Fruit fly (Drosophila melanogaster): ENCODE data around the gene CG14565.

Gene CG14565

DNA sequence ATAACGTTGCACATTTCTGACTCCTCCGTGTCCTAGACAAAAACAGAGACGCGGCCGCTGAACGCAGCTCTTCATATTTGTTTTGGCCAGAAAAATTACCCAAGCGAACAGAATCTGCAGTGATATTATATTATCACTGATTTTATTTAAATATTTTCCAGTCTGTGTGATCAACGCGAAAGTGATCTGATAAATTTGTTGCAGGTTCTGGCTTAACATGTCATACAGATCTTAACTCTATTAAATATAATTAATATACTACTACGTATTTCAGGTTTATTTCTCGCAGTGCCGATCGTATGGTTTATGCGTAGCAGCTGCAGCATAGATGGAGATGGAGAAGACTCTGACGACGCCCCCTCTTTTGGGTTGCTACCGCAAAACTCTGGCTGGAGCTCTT is 23.2 kb downstream of the CG14565 start:
- TF ChIP-seq fd96Ca (GFP tag; IDR thresholded peaks at IDR 0.05) (no peak), CG8301 (tag; optimal IDR thresholded peaks at IDR 0.05) (peak; percentile 27), CG34367 (tag; optimal IDR thresholded peaks at IDR 0.05) (peak; percentile 74), CG10348 (GFP tag; IDR thresholded peaks at IDR 0.05) (no peak), Pif1A (GFP tag; optimal IDR thresholded peaks at IDR 0.05) (peak; percentile 60), CG4496 (GFP tag; IDR thresholded peaks at IDR 0.05) (no peak), CG15710 (tag; optimal IDR thresholded peaks at IDR 0.05) (peak; percentile 63), CG17806 (tag; optimal IDR thresholded peaks at IDR 0.05) (peak; percentile 79), gl (tag; optimal IDR thresholded peaks at IDR 0.05) (peak; percentile 36), Snoo (tag; optimal IDR thresholded peaks at IDR 0.05) (no peak), CG8159 (tag; optimal IDR thresholded peaks at IDR 0.05) (peak; percentile 79), Pif1B (GFP tag; optimal IDR thresholded peaks at IDR 0.05) (peak; percentile 65), CG14655 (GFP tag; optimal IDR thresholded peaks at IDR 0.05) (peak; percentile 72), CG9948 (tag; optimal IDR thresholded peaks at IDR 0.05) (peak; percentile 73), D1 (tag; optimal IDR thresholded peaks at IDR 0.05) (peak; percentile 12), CG12605 (GFP tag; IDR thresholded peaks at IDR 0.05) (no peak), EcR (GFP tag; optimal IDR thresholded peaks at IDR 0.05) (no peak)

DNA sequence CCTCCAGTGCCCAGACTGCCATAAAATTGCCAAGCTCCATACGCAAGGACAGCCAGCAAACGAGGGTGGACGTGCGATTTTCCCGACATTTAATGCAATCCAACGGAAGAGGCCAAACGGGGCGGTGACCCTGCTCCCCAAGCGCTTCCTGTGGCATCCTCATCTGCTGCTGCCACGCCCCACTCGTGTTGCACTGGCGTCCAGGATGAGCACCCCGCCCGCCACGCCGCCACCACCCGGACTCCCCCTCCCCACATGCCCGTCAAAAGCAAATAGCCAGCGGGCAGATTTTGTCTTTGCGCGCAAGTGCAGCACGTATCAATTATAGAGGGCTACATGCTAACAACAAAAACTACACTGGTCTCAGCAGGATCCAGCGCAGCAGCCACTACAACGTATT is 25.8 kb downstream of the CG14565 start:
- TF ChIP-seq Ets98B (GFP tag; IDR thresholded peaks at IDR 0.05), result no peak

DNA sequence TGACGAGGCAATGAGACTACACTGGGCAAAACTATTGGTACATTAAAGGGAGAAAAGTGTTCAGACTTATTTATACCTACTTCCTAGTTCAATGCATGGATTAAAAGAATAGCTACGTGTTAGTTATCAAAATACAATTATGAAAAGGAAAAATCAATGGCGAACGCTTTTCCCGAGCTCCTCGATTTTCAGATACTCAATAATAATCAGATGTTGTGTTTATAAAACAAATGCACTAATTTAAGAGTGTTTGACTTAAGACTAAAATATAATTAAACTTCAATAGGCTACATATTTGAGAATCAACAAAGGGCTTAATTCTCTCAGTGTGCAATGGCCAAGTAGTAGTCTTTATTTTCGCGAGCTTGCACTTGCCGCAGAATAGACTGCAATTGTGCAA is 28.1 kb downstream of the CG14565 start:
- TF ChIP-seq CG8159 (tag; optimal IDR thresholded peaks at IDR 0.05), result peak; percentile 43
- no peak for TF ChIP-seq D1 (tag; optimal IDR thresholded peaks at IDR 0.05)
- TF ChIP-seq CG32121 (GFP tag; IDR thresholded peaks at IDR 0.05), result no peak
- no peak for TF ChIP-seq Ets98B (GFP tag; IDR thresholded peaks at IDR 0.05)
- TF ChIP-seq CG17806 (tag; optimal IDR thresholded peaks at IDR 0.05), result peak; percentile 46
- TF ChIP-seq CG9948 (tag; optimal IDR thresholded peaks at IDR 0.05), result peak; percentile 45
- TF ChIP-seq CG34367 (tag; optimal IDR thresholded peaks at IDR 0.05), result peak; percentile 16
- no peak for TF ChIP-seq CG13204 (GFP tag; optimal IDR thresholded peaks at IDR 0.05)
- TF ChIP-seq gl (tag; optimal IDR thresholded peaks at IDR 0.05), result no peak
- peak; percentile 35 for TF ChIP-seq Pif1A (GFP tag; optimal IDR thresholded peaks at IDR 0.05)
- TF ChIP-seq CG15710 (tag; optimal IDR thresholded peaks at IDR 0.05), result peak; percentile 36
- no peak for TF ChIP-seq Pif1B (GFP tag; optimal IDR thresholded peaks at IDR 0.05)
- peak; percentile 56 for TF ChIP-seq CG8301 (tag; optimal IDR thresholded peaks at IDR 0.05)
- no peak for TF ChIP-seq CG4496 (GFP tag; IDR thresholded peaks at IDR 0.05)
- no peak for TF ChIP-seq rn (GFP tag; IDR thresholded peaks at IDR 0.05)
- no peak for TF ChIP-seq fd96Ca (GFP tag; IDR thresholded peaks at IDR 0.05)
- TF ChIP-seq CG10348 (GFP tag; IDR thresholded peaks at IDR 0.05), result no peak
- no peak for TF ChIP-seq Snoo (tag; optimal IDR thresholded peaks at IDR 0.05)
- no peak for TF ChIP-seq CG12605 (GFP tag; IDR thresholded peaks at IDR 0.05)
- peak; percentile 70 for TF ChIP-seq CG14655 (GFP tag; optimal IDR thresholded peaks at IDR 0.05)
- TF ChIP-seq EcR (GFP tag; optimal IDR thresholded peaks at IDR 0.05), result no peak

DNA sequence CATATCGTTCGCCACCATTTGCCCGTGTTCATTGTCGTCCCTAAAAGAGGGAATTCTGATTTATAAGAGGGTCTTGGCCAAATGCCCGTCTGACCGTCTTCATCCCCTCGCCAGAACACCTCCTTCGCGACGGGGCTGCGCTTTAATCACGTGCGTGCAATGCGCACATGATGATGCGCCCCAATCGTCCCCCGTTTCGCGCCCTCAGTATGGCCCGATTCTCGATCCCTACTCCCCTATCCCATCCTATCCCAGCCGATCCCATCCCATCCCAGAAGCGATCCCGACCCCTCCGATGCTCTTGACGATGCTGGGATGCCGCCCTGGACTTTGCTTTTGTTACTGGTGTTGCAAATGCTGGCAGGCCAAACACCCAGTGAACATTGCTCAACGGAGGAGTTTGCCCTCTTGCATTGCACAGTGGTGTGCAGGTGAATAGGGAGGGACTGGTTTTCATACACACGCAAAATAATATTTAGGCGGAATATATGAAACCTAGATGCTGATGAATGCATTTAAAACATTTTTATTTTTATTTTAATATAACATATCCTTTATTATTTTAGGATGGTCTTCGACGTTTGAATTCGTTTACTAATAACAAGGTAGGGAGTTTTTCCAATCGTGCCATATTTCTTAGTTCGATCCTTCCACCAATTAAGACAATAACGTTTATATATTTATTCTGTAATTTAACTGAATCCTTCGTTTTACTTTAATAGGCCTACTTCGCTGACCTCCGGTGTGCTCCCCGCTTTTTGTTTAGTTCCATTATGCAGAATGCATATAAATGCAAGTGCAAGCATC is 34.1 kb downstream of the CG14565 start:
- TF ChIP-seq D1 (tag; optimal IDR thresholded peaks at IDR 0.05) (peak; percentile 89), EcR (GFP tag; optimal IDR thresholded peaks at IDR 0.05) (peak; percentile 74), Pif1A (GFP tag; optimal IDR thresholded peaks at IDR 0.05) (peak; percentile 28), CG10348 (GFP tag; IDR thresholded peaks at IDR 0.05) (no peak), Pif1B (GFP tag; optimal IDR thresholded peaks at IDR 0.05) (peak; percentile 72), rn (GFP tag; IDR thresholded peaks at IDR 0.05) (no peak), CG34367 (tag; optimal IDR thresholded peaks at IDR 0.05) (peak; percentile 77), CG15710 (tag; optimal IDR thresholded peaks at IDR 0.05) (peak; percentile 87), Ets98B (GFP tag; IDR thresholded peaks at IDR 0.05) (no peak), fd96Ca (GFP tag; IDR thresholded peaks at IDR 0.05) (peak; percentile 55; the same call in 1 of the 3 replicates), CG4496 (GFP tag; IDR thresholded peaks at IDR 0.05) (peak; percentile 12; the same call in 1 of the 3 replicates), CG8159 (tag; optimal IDR thresholded peaks at IDR 0.05) (peak; percentile 92), CG14655 (GFP tag; optimal IDR thresholded peaks at IDR 0.05) (peak; percentile 91), CG17806 (tag; optimal IDR thresholded peaks at IDR 0.05) (peak; percentile 82), CG13204 (GFP tag; optimal IDR thresholded peaks at IDR 0.05) (peak; percentile 64), CG8301 (tag; optimal IDR thresholded peaks at IDR 0.05) (peak; percentile 80), Snoo (tag; optimal IDR thresholded peaks at IDR 0.05) (peak; percentile 69), CG12605 (GFP tag; IDR thresholded peaks at IDR 0.05) (no peak), gl (tag; optimal IDR thresholded peaks at IDR 0.05) (peak; percentile 57), CG9948 (tag; optimal IDR thresholded peaks at IDR 0.05) (peak; percentile 89), CG32121 (GFP tag; IDR thresholded peaks at IDR 0.05) (no peak)

DNA sequence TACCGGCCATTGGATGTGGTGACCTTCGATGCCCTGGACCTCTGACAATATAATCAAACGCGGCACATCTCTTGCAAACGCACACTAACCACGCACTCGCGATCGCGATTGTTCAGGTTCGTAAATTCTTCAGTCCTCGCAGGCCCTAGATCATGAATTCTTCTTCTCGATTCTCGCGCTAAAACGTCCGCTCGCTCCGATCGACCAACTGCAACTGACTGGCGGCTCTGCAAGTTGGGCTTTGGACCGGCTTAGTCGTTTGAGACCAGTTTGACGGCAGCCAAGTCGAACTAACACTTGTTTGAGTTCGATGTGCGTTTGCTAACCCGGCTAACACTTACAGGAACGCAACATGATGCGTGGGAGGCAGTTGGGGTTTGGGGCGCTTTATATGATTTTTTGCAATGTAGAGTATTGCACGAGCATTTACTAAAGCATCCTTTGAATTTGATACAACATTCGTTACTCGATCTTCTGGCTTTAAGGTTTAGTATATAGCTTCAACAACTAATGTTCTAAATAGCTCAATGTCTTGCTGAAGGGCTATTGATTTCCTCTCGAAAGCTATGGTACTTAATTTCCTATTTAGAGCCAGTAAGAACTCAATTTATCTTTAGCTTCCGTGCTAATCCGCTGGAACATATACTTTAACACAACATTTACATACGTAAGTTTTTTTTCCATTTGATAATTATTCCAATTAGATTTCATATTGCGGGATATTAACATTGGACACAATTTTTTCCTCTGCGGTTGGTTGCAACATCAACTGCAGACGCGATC is 37.7 kb downstream of the CG14565 start, which contains the start of gene CG32447:
Gene CG32447 (minus strand): TSS at position 222 of the 783 bp plus-strand sequence.
- TF ChIP-seq CG8159 (tag; optimal IDR thresholded peaks at IDR 0.05) (no peak), EcR (GFP tag; optimal IDR thresholded peaks at IDR 0.05) (no peak), rn (GFP tag; IDR thresholded peaks at IDR 0.05) (no peak), CG4496 (GFP tag; IDR thresholded peaks at IDR 0.05) (no peak), CG8301 (tag; optimal IDR thresholded peaks at IDR 0.05) (peak; percentile 32), CG34367 (tag; optimal IDR thresholded peaks at IDR 0.05) (no peak), Ets98B (GFP tag; IDR thresholded peaks at IDR 0.05) (peak; percentile 6; the same call in 1 of the 2 replicates), D1 (tag; optimal IDR thresholded peaks at IDR 0.05) (no peak), CG14655 (GFP tag; optimal IDR thresholded peaks at IDR 0.05) (peak; percentile 45)

Measured in whole organism, pupa.